Worm (Caenorhabditis elegans): ENCODE data around the gene tpa-1.

- TF ChIP-seq him-1 (tag; optimal IDR thresholded peaks at IDR 0.05) (no peak), dao-5 (tag; optimal IDR thresholded peaks at IDR 0.05) (no peak)
Observed at ce11 chrIV:159864-160263, 68.1 kb downstream of the tpa-1 start, which contains the start of gene Y38C1AA.19.

Data from whole organism, L4/young adult.